Fruit fly (Drosophila melanogaster) Kc167 (cell line): ENCODE measurements around the gene CG32271.

ENCODE experiments used
- Myc ChIP-seq: fragments of >200 bp; optimal IDR thresholded peaks from 2 replicates; lab custom pipeline; 2017; ENCODE audit warnings: missing external identifiers
- Sin3A ChIP-seq: fragments of >200 bp; optimal IDR thresholded peaks from 2 replicates; lab custom pipeline; 2018; ENCODE audit warnings: missing external identifiers
- h ChIP-seq: fragments of >200 bp; optimal IDR thresholded peaks from 3 replicates; lab custom pipeline; 2018; ENCODE audit warnings: missing external identifiers
- insv ChIP-seq: fragments of >200 bp; optimal IDR thresholded peaks from 3 replicates; lab custom pipeline; 2018; ENCODE audit warnings: missing external identifiers
- psq ChIP-seq: fragments of >200 bp; optimal IDR thresholded peaks from 2 replicates; lab custom pipeline; 2017; ENCODE audit warnings: missing external identifiers
- ttk ChIP-seq: sonication (Bioruptor generic); optimal IDR thresholded peaks from 2 replicates; lab custom pipeline; 2017; ENCODE audit warnings: missing external identifiers

Gene CG32271

DNA sequence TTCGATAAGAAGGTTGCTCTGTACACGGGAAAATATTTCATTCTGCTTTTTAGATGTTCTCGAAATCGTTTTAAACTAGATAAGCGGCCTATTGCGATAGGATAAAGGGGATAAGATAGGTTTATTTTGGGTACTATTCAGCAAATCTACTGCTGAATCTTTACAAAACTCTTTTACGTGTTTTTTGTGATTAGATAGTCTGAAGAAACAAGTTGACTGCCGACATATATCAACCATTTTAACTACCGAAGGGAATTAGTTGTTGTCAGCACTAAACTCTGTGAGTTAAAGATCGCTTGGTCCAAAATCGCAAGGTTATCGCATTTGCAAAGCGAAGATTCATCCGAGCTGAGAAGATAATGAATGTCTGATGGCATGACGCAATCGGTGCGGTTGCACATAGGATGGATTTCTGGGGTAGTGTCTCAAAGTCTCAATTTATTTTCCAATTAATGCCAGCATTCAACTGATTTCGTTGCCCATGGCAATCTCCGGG, 36.7 kb downstream of the CG32271 start, which contains the start of gene Asciz:
Asciz (minus strand) TSS at position 51 of the 496 bp plus-strand sequence.
- TF ChIP-seq Sin3A (lab: Kevin White, UChicago) (no peak), ttk (lab: Kevin White, UChicago) (no peak), psq (no peak), insv (lab: Kevin White, UChicago) (no peak), h (lab: Kevin White, UChicago) (no peak), Myc (no peak)

DNA sequence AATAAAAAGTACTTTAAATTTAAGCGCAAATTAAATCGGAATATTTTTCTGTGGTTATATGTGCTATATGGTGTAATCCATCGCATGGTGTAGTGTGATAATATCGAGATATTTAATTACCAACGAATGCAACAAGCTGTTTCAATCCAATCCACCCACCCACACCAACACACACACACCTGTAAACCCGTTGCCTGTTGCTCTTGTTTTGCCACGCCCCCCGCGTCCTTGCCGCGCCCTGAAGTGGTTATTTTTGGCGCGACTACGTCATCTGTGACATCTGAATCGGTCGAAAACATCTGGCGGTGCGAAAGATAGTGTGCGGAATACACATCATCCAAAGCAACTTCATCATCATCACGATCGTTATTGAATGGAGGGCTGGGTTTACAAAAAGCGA, 37.6 kb downstream of the CG32271 start:
- TF ChIP-seq insv (lab: Kevin White, UChicago) = no peak
- no peak for TF ChIP-seq Sin3A (lab: Kevin White, UChicago)
- no peak for TF ChIP-seq psq
- no peak for TF ChIP-seq h (lab: Kevin White, UChicago)
- no peak for TF ChIP-seq Myc
- no peak for TF ChIP-seq ttk (lab: Kevin White, UChicago)

DNA sequence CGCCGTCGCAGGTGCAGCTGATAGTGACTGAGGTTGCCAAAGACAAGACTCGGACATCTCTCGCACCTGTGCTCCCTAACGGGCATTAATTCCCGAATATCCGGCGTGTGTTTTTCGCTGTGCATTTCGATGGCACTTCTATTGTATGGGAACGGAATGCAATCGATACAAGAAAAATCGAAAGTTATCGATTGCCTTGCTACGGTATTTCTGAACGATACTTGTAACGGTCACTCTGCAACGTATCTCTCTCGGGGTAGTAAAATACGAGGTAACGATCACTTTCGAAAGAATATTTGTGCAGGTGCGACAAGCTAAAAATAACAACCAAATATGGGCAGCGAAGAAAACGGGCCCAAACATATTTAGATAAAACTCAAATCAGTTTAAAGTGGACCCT, 38.0 kb downstream of the CG32271 start, which contains the start of gene CG32280:
CG32280 (plus strand) TSS at position 231 of the 400 bp plus-strand sequence.
- TF ChIP-seq insv (lab: Kevin White, UChicago) (no peak), h (lab: Kevin White, UChicago) (no peak), psq (no peak), Sin3A (lab: Kevin White, UChicago) (no peak), Myc (no peak), ttk (lab: Kevin White, UChicago) (no peak)

DNA sequence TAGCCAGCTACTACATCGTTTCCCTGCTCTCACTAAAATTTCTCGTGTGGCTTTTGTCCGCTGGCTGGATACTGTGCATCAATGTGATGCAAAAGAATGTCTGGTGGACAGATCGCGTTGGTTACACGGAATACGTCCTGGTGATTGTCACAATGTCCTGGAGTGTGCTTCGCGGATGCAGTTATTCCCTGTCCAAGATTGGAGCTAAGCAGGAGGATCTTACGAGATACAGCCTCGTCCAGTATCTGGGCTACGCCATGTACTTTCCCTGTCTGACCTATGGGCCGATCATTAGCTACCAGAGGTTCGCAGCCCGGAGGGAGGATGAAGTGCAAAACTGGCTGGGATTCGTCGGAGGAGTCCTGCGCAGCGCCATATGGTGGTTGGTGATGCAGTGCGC, 40.4 kb downstream of the CG32271 start:
- peak; percentile 95 for TF ChIP-seq ttk (lab: Kevin White, UChicago)
- no peak for TF ChIP-seq psq
- TF ChIP-seq insv (lab: Kevin White, UChicago) = no peak

DNA sequence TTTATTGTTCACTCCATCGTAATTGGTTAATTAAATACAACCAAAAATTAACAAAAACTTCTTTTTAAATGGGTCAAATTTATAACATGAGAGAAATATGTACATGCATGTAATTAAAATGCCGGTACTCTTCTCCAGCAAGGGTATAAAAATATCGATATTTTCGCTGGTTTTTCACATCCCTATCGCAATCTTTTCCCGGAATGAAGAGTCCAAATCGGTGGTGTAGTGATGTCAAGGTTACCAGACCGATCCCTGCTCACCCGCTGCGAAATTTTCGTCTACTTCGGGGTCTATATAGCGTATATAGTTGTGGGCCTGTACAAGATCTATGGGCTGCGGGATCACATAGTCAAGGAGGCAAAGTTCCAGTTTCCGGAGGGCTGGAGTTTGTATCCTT, 41.0 kb downstream of the CG32271 start, which contains the start of gene rasp:
rasp (plus strand) TSS at position 213 of the 400 bp plus-strand sequence.
- TF ChIP-seq h (lab: Kevin White, UChicago) = no peak
- no peak for TF ChIP-seq ttk (lab: Kevin White, UChicago)
- TF ChIP-seq insv (lab: Kevin White, UChicago) = no peak
- TF ChIP-seq Myc = no peak
- TF ChIP-seq Sin3A (lab: Kevin White, UChicago) = no peak
- TF ChIP-seq psq = no peak

DNA sequence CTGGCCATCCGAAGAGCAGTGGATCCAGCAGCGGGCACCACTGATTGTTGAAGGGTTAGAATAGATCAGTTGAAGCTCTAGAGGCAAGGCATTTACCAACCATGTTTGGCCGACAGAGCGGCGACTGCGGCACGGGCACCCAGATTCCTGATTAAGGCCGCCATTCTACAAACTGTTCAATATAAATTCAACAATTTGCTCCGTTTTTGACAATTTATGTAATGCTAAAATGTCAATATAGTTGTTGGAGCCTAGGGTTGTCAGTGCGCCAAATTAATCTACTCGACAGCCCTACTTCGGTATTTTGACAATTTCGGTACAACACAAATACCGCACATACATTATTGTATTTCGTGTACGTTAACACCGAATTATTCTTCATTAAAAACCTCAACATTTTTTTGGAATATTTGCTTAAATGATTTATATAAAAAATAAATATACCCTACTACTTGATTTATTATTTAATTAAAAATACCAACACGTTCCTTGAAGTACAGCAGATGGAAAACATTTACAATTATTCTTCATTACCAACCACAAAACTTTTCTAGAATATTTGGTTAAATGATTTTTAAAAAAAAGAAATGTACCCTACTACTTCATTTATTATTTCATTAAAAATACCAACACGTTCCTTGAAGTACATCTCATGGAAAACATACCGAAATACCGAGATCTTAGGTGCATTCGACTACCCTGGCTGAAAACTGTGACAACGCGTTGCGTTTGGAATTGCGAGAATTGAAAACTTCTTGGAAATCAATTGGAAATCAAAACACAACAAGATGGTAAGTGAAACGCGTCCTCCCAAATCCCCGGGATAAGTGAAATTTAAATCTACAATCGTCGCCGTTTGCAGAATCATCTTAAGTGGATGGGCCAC, 43.4 kb downstream of the CG32271 start, which contains the start of the genes ND-30 and CG15812:
ND-30 (minus strand) TSS at position 270 of the 886 bp plus-strand sequence.
CG15812 (plus strand) TSS at position 683 of the 886 bp plus-strand sequence.
- TF ChIP-seq h (lab: Kevin White, UChicago) (peak; percentile 37), Myc (no peak)

DNA sequence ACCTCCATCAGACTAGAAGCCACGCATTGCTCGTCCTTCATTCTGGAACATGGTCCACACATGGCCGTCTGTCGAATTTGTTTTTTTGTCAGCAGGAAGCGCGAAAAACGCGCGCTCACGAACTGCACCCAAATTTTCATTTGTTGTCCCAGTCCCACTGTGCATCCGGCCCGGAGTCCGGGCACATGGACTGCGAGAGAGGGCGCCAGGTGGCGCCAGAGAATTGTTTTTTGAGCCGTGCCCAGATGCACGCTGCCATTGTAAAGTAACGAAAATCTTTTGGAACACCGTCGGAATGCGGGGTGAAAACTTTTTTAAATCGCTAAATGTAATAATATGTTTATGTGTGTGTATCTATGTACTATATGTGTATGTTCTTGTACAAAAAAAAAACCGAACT, 45.3 kb downstream of the CG32271 start:
- no peak for TF ChIP-seq h (lab: Kevin White, UChicago)
